Fruit fly (Drosophila melanogaster): ENCODE measurements around the gene Zcchc7.

Gene Zcchc7

dm6 chr3L:16893647-16894046, 48.5 kb downstream of the Zcchc7 start (continued):
- TF ChIP-seq YL-1 (GFP tag; optimal IDR thresholded peaks at IDR 0.05) (no peak), seq (GFP tag; IDR thresholded peaks at IDR 0.05) (0 out of 2 replicates have a peak, but pooled peaks have one; percentile 33), al (GFP tag; IDR thresholded peaks at IDR 0.05) (0 out of 2 replicates have a peak, but pooled peaks have one; percentile 9), Med (GFP tag) (peak; percentile 76), Fer1 (GFP tag; optimal IDR thresholded peaks at IDR 0.05) (peak; percentile 6), unpg (GFP tag; optimal IDR thresholded peaks at IDR 0.05) (peak; percentile 15), CG7556 (GFP tag; optimal IDR thresholded peaks at IDR 0.05) (peak; percentile 27), Bteb2 (GFP tag; optimal IDR thresholded peaks at IDR 0.05) (no peak), tgo (GFP tag; IDR thresholded peaks at IDR 0.05) (no peak), fd3F (GFP tag; optimal IDR thresholded peaks at IDR 0.05) (no peak), CG1233 (GFP tag; optimal IDR thresholded peaks at IDR 0.05) (peak; percentile 0), rib (GFP tag; IDR thresholded peaks at IDR 0.05) (no peak), CG16863 (GFP tag; optimal IDR thresholded peaks at IDR 0.05) (no peak), Atf3 (GFP tag; optimal IDR thresholded peaks at IDR 0.05) (no peak), CoRest (tag; optimal IDR thresholded peaks at IDR 0.05) (peak; percentile 41), Hr51 (GFP tag; optimal IDR thresholded peaks at IDR 0.05) (peak in 1 of 2 experiments; percentile 47), odd (GFP tag; optimal IDR thresholded peaks at IDR 0.05) (no peak), Hand (GFP tag; optimal IDR thresholded peaks at IDR 0.05) (no peak), CG30403 (GFP tag; optimal IDR thresholded peaks at IDR 0.05) (peak; percentile 1), CG2678 (tag; optimal IDR thresholded peaks at IDR 0.05) (peak; percentile 65), dati (GFP tag; IDR thresholded peaks at IDR 0.05) (no peak), Atf6 (GFP tag; IDR thresholded peaks at IDR 0.05) (peak; percentile 10; the same call in 1 of the 2 replicates), CG1603 (tag; optimal IDR thresholded peaks at IDR 0.05) (no peak), CG2199 (GFP tag; IDR thresholded peaks at IDR 0.05) (no peak), HHEX (GFP tag; optimal IDR thresholded peaks at IDR 0.05) (peak; percentile 19), so (GFP tag; IDR thresholded peaks at IDR 0.05) (no peak), CG1024 (GFP tag; IDR thresholded peaks at IDR 0.05) (no peak), bigmax (GFP tag; optimal IDR thresholded peaks at IDR 0.05) (no peak), Sry-β (GFP tag; optimal IDR thresholded peaks at IDR 0.05) (no peak), CG10147 (GFP tag; optimal IDR thresholded peaks at IDR 0.05) (no peak), sima (GFP tag; optimal IDR thresholded peaks at IDR 0.05) (no peak), dmrt99B (tag; optimal IDR thresholded peaks at IDR 0.05) (peak; percentile 42), CG7839 (tag; optimal IDR thresholded peaks at IDR 0.05) (peak; percentile 50), emc (GFP tag; optimal IDR thresholded peaks at IDR 0.05) (no peak), Lhr (GFP tag; optimal IDR thresholded peaks at IDR 0.05) (no peak), tap (tag; optimal IDR thresholded peaks at IDR 0.05) (no peak), ems (GFP tag; optimal IDR thresholded peaks at IDR 0.05) (no peak), CG10366 (GFP tag; IDR thresholded peaks at IDR 0.05) (peak; percentile 26; the same call in 1 of the 2 replicates), CG15514 (GFP tag; optimal IDR thresholded peaks at IDR 0.05) (peak; percentile 19), slbo (GFP tag; IDR thresholded peaks at IDR 0.05) (peak; percentile 50; the same call in 1 of the 2 replicates), bsh (GFP tag; optimal IDR thresholded peaks at IDR 0.05) (no peak), CG31224 (GFP tag; IDR thresholded peaks at IDR 0.05) (no peak), exex (tag; optimal IDR thresholded peaks at IDR 0.05) (no peak), CG8290 (GFP tag; optimal IDR thresholded peaks at IDR 0.05) (no peak), CG8290 (tag; optimal IDR thresholded peaks at IDR 0.05) (peak in 1 of 2 experiments; percentile 14), Dbx (GFP tag; IDR thresholded peaks at IDR 0.05) (no peak), CG15269 (tag; optimal IDR thresholded peaks at IDR 0.05) (peak; percentile 33), CG17385 (GFP tag; optimal IDR thresholded peaks at IDR 0.05) (peak; percentile 38), Meics (GFP tag; optimal IDR thresholded peaks at IDR 0.05) (peak; percentile 42), Drgx (GFP tag; IDR thresholded peaks at IDR 0.05) (peak; percentile 37; the same call in 1 of the 2 replicates), CG43689 (GFP tag; IDR thresholded peaks at IDR 0.05) (no peak)

Data from whole organism, embryonic.